Fruit fly (Drosophila melanogaster) whole organism, pupa: ENCODE measurements around the gene eIF4E3.

Experiments
- CG10348 ChIP-seq: fragments of 200-800 bp; sonication (Bioruptor generic); IDR thresholded peaks from 2 replicates; pipeline ENCODE4 v1.3.6; 2022; ENCODE audit warnings: missing biosample characterization, missing genetic modification characterization
- CG12605 ChIP-seq: fragments of 200-800 bp; sonication (Bioruptor generic); IDR thresholded peaks from 2 replicates; pipeline ENCODE4 v1.3.6; 2022; ENCODE audit warnings: missing biosample characterization, missing genetic modification characterization
- CG13204 ChIP-seq: fragments of 200-800 bp; sonication (Bioruptor generic); optimal IDR thresholded peaks from 2 replicates; lab custom pipeline; 2018; ENCODE audit warnings: missing biosample characterization, mild to moderate bottlenecking, missing genetic modification characterization, moderate library complexity
- CG14655 ChIP-seq: fragments of 200-800 bp; sonication (Bioruptor generic); optimal IDR thresholded peaks from 3 replicates; lab custom pipeline; 2017; ENCODE audit warnings: mild to moderate bottlenecking, missing biosample characterization, missing genetic modification reagents, missing genetic modification characterization
- CG15710 ChIP-seq: fragments of 200-800 bp; sonication (Bioruptor generic); optimal IDR thresholded peaks from 2 replicates; lab custom pipeline; 2018; ENCODE audit warnings: missing biosample characterization, mild to moderate bottlenecking, missing genetic modification characterization, moderate library complexity
- CG17806 ChIP-seq: fragments of 200-800 bp; sonication (Bioruptor generic); optimal IDR thresholded peaks from 2 replicates; lab custom pipeline; 2018; ENCODE audit warnings: missing biosample characterization, mild to moderate bottlenecking, missing genetic modification characterization, moderate library complexity
- CG32121 ChIP-seq: fragments of 200-800 bp; sonication (Bioruptor generic); IDR thresholded peaks from 2 replicates; pipeline ENCODE4 v1.3.6; 2022; ENCODE audit warnings: missing biosample characterization, missing genetic modification characterization
- CG34367 ChIP-seq: fragments of 200-800 bp; sonication (Bioruptor generic); optimal IDR thresholded peaks from 2 replicates; lab custom pipeline; 2018; ENCODE audit warnings: missing biosample characterization, mild to moderate bottlenecking, missing genetic modification characterization
- CG4496 ChIP-seq: fragments of 200-800 bp; sonication (Bioruptor generic); IDR thresholded peaks from 3 replicates; pipeline ENCODE4 v1.3.6; 2022; ENCODE audit warnings: missing biosample characterization, missing genetic modification characterization
- CG8159 ChIP-seq: fragments of 200-800 bp; sonication (Bioruptor generic); optimal IDR thresholded peaks from 3 replicates; lab custom pipeline; 2018; ENCODE audit warnings: missing biosample characterization, mild to moderate bottlenecking, missing genetic modification characterization, moderate library complexity
- CG8301 ChIP-seq: fragments of 200-800 bp; sonication (Bioruptor generic); optimal IDR thresholded peaks from 2 replicates; lab custom pipeline; 2018; ENCODE audit warnings: missing biosample characterization, mild to moderate bottlenecking, missing genetic modification characterization
- CG9948 ChIP-seq: fragments of 200-800 bp; sonication (Bioruptor generic); optimal IDR thresholded peaks from 2 replicates; lab custom pipeline; 2018; ENCODE audit warnings: missing biosample characterization, mild to moderate bottlenecking, missing genetic modification characterization, moderate library complexity
- D1 ChIP-seq: fragments of 200-800 bp; sonication (Bioruptor generic); optimal IDR thresholded peaks from 2 replicates; lab custom pipeline; 2018; ENCODE audit warnings: missing biosample characterization, mild to moderate bottlenecking, missing genetic modification characterization, moderate library complexity
- EcR ChIP-seq: fragments of 200-800 bp; sonication (Bioruptor generic); optimal IDR thresholded peaks from 3 replicates; lab custom pipeline; 2019; ENCODE audit warnings: missing biosample characterization, missing genetic modification characterization, mild to moderate bottlenecking, moderate library complexity, missing genetic modification reagents
- Ets98B ChIP-seq: fragments of 200-800 bp; sonication (Bioruptor generic); IDR thresholded peaks from 2 replicates; pipeline ENCODE4 v1.3.6; 2022; ENCODE audit warnings: missing biosample characterization, missing genetic modification characterization
- Pif1A ChIP-seq: fragments of 200-800 bp; sonication (Bioruptor generic); optimal IDR thresholded peaks from 3 replicates; lab custom pipeline; 2016; ENCODE audit warnings: missing biosample characterization, missing genetic modification characterization
- Pif1B ChIP-seq: fragments of 200-800 bp; sonication (Bioruptor generic); optimal IDR thresholded peaks from 3 replicates; lab custom pipeline; 2016; ENCODE audit warnings: missing biosample characterization, missing genetic modification characterization
- Snoo ChIP-seq: fragments of 200-800 bp; sonication (Bioruptor generic); optimal IDR thresholded peaks from 3 replicates; lab custom pipeline; 2017; ENCODE audit warnings: missing biosample characterization, mild to moderate bottlenecking, missing genetic modification characterization, inconsistent platforms
- fd96Ca ChIP-seq: fragments of 200-800 bp; sonication (Bioruptor generic); IDR thresholded peaks from 3 replicates; pipeline ENCODE4 v1.3.6; 2022; ENCODE audit warnings: missing biosample characterization, missing genetic modification characterization
- gl ChIP-seq: fragments of 200-800 bp; sonication (Bioruptor generic); optimal IDR thresholded peaks from 2 replicates; lab custom pipeline; 2018; ENCODE audit warnings: missing biosample characterization, mild to moderate bottlenecking, missing genetic modification characterization
- rn ChIP-seq: fragments of 200-800 bp; sonication (Bioruptor generic); IDR thresholded peaks from 2 replicates; pipeline ENCODE4 v1.3.6; 2022; ENCODE audit warnings: missing biosample characterization, missing genetic modification characterization

The eIF4E3 gene

DNA sequence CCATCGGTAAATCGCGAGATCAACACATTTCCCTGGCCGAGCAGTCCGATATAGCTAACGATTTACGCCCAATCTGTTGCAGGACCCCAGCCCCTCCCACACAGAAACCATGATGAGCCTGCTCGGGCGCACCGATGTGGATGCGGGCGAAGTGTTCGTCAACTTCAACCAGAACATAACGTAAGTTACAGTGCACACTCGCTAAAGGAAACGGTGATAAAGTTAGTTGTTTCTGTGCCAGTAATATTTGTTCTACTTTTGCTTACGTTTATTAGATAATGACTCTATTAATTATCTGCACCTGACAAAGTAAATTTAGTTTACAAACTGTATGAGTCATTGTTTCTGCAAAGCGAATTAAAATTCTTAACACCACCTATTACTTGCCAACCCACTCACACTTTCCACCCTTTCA is 41.6 kb upstream of the eIF4E3 start:
- TF ChIP-seq CG32121 (0 out of 2 replicates have a peak, but pooled peaks have one; percentile 30), Ets98B (GFP tag; lab: Robert Waterston, UW) (peak; percentile 16; the same call in 1 of the 2 replicates), CG10348 (no peak)

DNA sequence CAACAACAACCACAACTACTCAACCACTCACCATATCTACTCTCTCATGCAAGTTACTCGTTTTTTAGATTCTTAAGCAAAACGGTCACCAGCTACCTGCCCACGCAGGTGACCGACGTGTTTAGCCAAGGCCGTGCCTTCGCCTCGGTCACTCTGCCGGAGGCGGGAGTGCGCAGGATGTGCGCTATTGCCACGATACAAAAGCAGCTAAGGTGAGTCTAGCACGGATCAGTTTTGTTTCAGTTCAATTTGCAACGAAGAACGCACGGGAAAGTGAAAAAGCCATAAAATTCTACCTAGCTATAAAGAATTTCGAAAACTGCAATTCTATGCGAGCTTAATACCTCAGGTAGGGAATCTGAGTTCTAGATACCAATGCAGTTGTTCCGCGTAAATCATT is 39.8 kb upstream of the eIF4E3 start:
- TF ChIP-seq CG32121, result no peak
- no peak for TF ChIP-seq CG34367 (tag; lab: Kevin White, UChicago)
- TF ChIP-seq Snoo (tag; lab: Kevin White, UChicago), result no peak
- no peak for TF ChIP-seq Pif1A (GFP tag; lab: Kevin White, UChicago)
- TF ChIP-seq CG14655 (GFP tag; lab: Kevin White, UChicago), result no peak
- TF ChIP-seq Ets98B (GFP tag; lab: Robert Waterston, UW), result no peak
- TF ChIP-seq gl (tag; lab: Kevin White, UChicago), result no peak
- TF ChIP-seq rn, result no peak
- no peak for TF ChIP-seq CG8301 (tag; lab: Kevin White, UChicago)
- TF ChIP-seq EcR, result no peak
- TF ChIP-seq CG10348, result no peak
- no peak for TF ChIP-seq CG15710
- TF ChIP-seq fd96Ca, result no peak
- TF ChIP-seq, all 21 proteins: peak for 0

DNA sequence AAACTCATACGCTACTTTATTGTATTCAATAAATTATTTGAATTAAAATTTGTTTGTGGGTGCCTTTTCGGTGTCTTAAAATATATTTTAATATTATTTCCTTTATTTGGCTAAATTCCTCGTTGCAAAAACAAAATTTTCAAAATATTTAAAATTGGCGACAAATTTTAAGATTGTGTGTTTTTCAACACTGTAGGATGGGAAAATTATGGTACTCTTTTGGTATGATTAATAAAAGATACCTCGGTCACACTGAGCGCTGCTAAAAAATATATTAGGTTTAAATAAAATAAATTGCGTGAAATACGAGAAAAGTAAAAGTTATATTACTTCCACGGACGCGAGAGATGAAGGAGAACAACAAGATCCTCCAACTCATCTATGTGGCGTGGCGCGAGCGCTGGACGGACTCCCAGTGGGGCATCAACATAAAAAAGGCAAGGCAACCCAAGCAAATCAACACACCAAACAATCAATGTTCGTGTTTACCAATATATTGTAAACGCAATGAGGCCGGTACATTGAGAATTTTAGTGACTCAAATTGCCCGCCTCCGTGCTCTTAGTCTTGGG is 37.9 kb upstream of the eIF4E3 start, which contains the start of gene MED24:
MED24 (plus strand) TSS at position 229 of the 572 bp plus-strand sequence.
- TF ChIP-seq CG8159 (tag; lab: Kevin White, UChicago) (no peak), rn (no peak), gl (tag; lab: Kevin White, UChicago) (no peak), CG9948 (tag; lab: Kevin White, UChicago) (no peak), Pif1A (GFP tag; lab: Kevin White, UChicago) (no peak), fd96Ca (no peak)
- TF ChIP-seq, all 21 proteins: peak for 0

dm6 chr3L:8193016-8193415 is 36.0 kb upstream of the eIF4E3 start, which contains the start of gene CG7387:
Gene CG7387 (minus strand): TSS chr3L:8193116.
- TF ChIP-seq CG4496 (GFP tag; lab: Robert Waterston, UW) (no peak), CG10348 (no peak), Pif1B (no peak), gl (tag; lab: Kevin White, UChicago) (no peak), CG12605 (GFP tag; lab: Robert Waterston, UW) (no peak), CG32121 (no peak), Snoo (tag; lab: Kevin White, UChicago) (no peak), fd96Ca (no peak)

- TF ChIP-seq CG12605 (GFP tag; lab: Robert Waterston, UW) (no peak), Snoo (tag; lab: Kevin White, UChicago) (peak; percentile 69), CG10348 (0 out of 2 replicates have a peak, but pooled peaks have one; percentile 30), CG9948 (tag; lab: Kevin White, UChicago) (peak; percentile 68), fd96Ca (peak; percentile 67), CG14655 (GFP tag; lab: Kevin White, UChicago) (no peak), rn (no peak), CG8301 (tag; lab: Kevin White, UChicago) (no peak), Ets98B (GFP tag; lab: Robert Waterston, UW) (peak; percentile 53), CG32121 (no peak; the same call in 1 of the 2 replicates), D1 (tag; lab: Kevin White, UChicago) (no peak), CG15710 (peak; percentile 79), CG34367 (tag; lab: Kevin White, UChicago) (no peak), Pif1B (no peak), CG13204 (no peak), Pif1A (GFP tag; lab: Kevin White, UChicago) (no peak), CG4496 (GFP tag; lab: Robert Waterston, UW) (peak; percentile 67; the same call in 2 of the 3 replicates), EcR (no peak), CG17806 (tag; lab: Kevin White, UChicago) (peak; percentile 69), gl (tag; lab: Kevin White, UChicago) (no peak), CG8159 (tag; lab: Kevin White, UChicago) (no peak)
These were observed 31.2 kb upstream of the eIF4E3 start, which contains the start of the genes UbcE2M and Dhps for dm6 chr3L:8197779-8198279. Gene UbcE2M (minus strand): TSS chr3L:8197987. Gene Dhps (plus strand): TSS chr3L:8198207.

- TF ChIP-seq gl (tag; lab: Kevin White, UChicago) (no peak), D1 (tag; lab: Kevin White, UChicago) (no peak), CG14655 (GFP tag; lab: Kevin White, UChicago) (no peak), CG17806 (tag; lab: Kevin White, UChicago) (no peak), EcR (no peak), CG13204 (no peak), CG10348 (no peak), CG32121 (no peak), rn (no peak), Ets98B (GFP tag; lab: Robert Waterston, UW) (no peak), Pif1A (GFP tag; lab: Kevin White, UChicago) (no peak), CG9948 (tag; lab: Kevin White, UChicago) (no peak), CG8159 (tag; lab: Kevin White, UChicago) (no peak), fd96Ca (no peak), CG12605 (GFP tag; lab: Robert Waterston, UW) (no peak), CG15710 (no peak), CG4496 (GFP tag; lab: Robert Waterston, UW) (no peak), CG8301 (tag; lab: Kevin White, UChicago) (no peak), Pif1B (no peak), CG34367 (tag; lab: Kevin White, UChicago) (no peak)
- TF ChIP-seq, all 21 proteins: peak for 0
These were observed 26.6 kb upstream of the eIF4E3 start, which contains the start of the genes CG7366 and CG13679 for dm6 chr3L:8202317-8202842. Gene CG7366 (minus strand): TSS chr3L:8202417. Gene CG13679 (plus strand): TSS chr3L:8202792.
